Fruit fly (Drosophila melanogaster) whole organism, embryonic: Measurements from ENCODE around the gene CG7432.

Source experiments
- ATbp ChIP-seq: fragments of 200-800 bp; sonication (Bioruptor generic); optimal IDR thresholded peaks from 2 replicates; lab custom pipeline; 2017; ENCODE audit warnings: missing biosample characterization, mild to moderate bottlenecking, missing genetic modification characterization, missing genetic modification reagents
- CG3838 ChIP-seq: fragments of 200-800 bp; sonication (Bioruptor generic); optimal IDR thresholded peaks from 3 replicates; lab custom pipeline; 2016; ENCODE audit warnings: missing biosample characterization, missing genetic modification characterization
- CG8281 ChIP-seq: fragments of 200-800 bp; sonication (Bioruptor generic); optimal IDR thresholded peaks from 2 replicates; lab custom pipeline; 2018; ENCODE audit warnings: missing biosample characterization, mild to moderate bottlenecking, missing genetic modification characterization, moderate library complexity
- HLH4C ChIP-seq: fragments of 200-800 bp; sonication (Bioruptor generic); IDR thresholded peaks from 3 replicates; pipeline ENCODE4 v1.3.6; 2022; ENCODE audit warnings: missing biosample characterization, missing genetic modification characterization; ENCODE audit not compliant: partially characterized antibody
- ac ChIP-seq: fragments of 200-800 bp; sonication (Bioruptor generic); optimal IDR thresholded peaks from 3 replicates; lab custom pipeline; 2017; ENCODE audit warnings: missing biosample characterization, mild to moderate bottlenecking, missing genetic modification characterization
- bcd ChIP-seq: fragments of 200-800 bp; sonication (Bioruptor generic); optimal IDR thresholded peaks from 2 replicates; lab custom pipeline; 2017; ENCODE audit warnings: missing biosample characterization, mild to moderate bottlenecking, missing genetic modification characterization
- crol ChIP-seq: fragments of 200-800 bp; sonication (Bioruptor generic); IDR thresholded peaks from 2 replicates; pipeline ENCODE4 v1.3.6; 2022; ENCODE audit warnings: missing biosample characterization, missing genetic modification characterization
- ems ChIP-seq: fragments of 200-800 bp; sonication (Bioruptor generic); optimal IDR thresholded peaks from 3 replicates; lab custom pipeline; 2016; ENCODE audit warnings: missing biosample characterization, missing genetic modification characterization
- mam ChIP-seq: fragments of 200-800 bp; sonication (Bioruptor generic); optimal IDR thresholded peaks from 3 replicates; lab custom pipeline; 2016; ENCODE audit warnings: missing biosample characterization, missing genetic modification characterization
- pfk ChIP-seq: fragments of 200-800 bp; sonication (Bioruptor generic); optimal IDR thresholded peaks from 2 replicates; lab custom pipeline; 2018; ENCODE audit warnings: missing biosample characterization, mild to moderate bottlenecking, missing genetic modification characterization, moderate library complexity
- pros ChIP-seq: fragments of 200-800 bp; sonication (Bioruptor generic); optimal IDR thresholded peaks from 3 replicates; lab custom pipeline; 2019; ENCODE audit warnings: missing biosample characterization, mild to moderate bottlenecking, missing genetic modification characterization, moderate library complexity
- unc-4 ChIP-seq: fragments of 200-800 bp; sonication (Bioruptor generic); IDR thresholded peaks from 2 replicates; pipeline ENCODE4 v1.3.6; 2022; ENCODE audit warnings: missing biosample characterization, missing genetic modification characterization; ENCODE audit not compliant: partially characterized antibody

- TF ChIP-seq CG3838 (GFP tag; lab: Kevin White, UChicago) (no peak), ems (GFP tag; lab: Kevin White, UChicago) (no peak), ac (GFP tag; lab: Kevin White, UChicago) (no peak), crol (no peak), pros (GFP tag; lab: Kevin White, UChicago) (no peak), unc-4 (GFP tag; lab: Robert Waterston, UW) (no peak), pfk (GFP tag; lab: Kevin White, UChicago) (no peak), HLH4C (no peak), CG8281 (tag; lab: Kevin White, UChicago) (no peak), mam (GFP tag; lab: Kevin White, UChicago) (no peak), ATbp (GFP tag; lab: Kevin White, UChicago) (no peak), bcd (no peak)
Observed at dm6 chr3R:19657235-19657634, 7.6 kb upstream of the CG7432 start.
